Fruit fly (Drosophila melanogaster) whole organism, prepupa: ENCODE data around the gene CG13012.

Experiments used
- CG16779 ChIP-seq: fragments of 200-800 bp; sonication (Bioruptor generic); optimal IDR thresholded peaks from 3 replicates; lab custom pipeline; 2017; ENCODE audit warnings: missing biosample characterization, mild to moderate bottlenecking, missing genetic modification characterization
- CG32006 ChIP-seq: fragments of 200-800 bp; sonication (Bioruptor generic); optimal IDR thresholded peaks from 3 replicates; lab custom pipeline; 2017; ENCODE audit warnings: missing biosample characterization, mild to moderate bottlenecking, missing genetic modification characterization
- CG6792 ChIP-seq: fragments of 200-800 bp; sonication (Bioruptor generic); optimal IDR thresholded peaks from 3 replicates; lab custom pipeline; 2016; ENCODE audit warnings: missing biosample characterization, missing genetic modification characterization
- CG7368 ChIP-seq: fragments of 200-800 bp; sonication (Bioruptor generic); optimal IDR thresholded peaks from 3 replicates; lab custom pipeline; 2016; ENCODE audit warnings: missing biosample characterization, missing genetic modification characterization
- CG8632 ChIP-seq: fragments of 200-800 bp; sonication (Bioruptor generic); optimal IDR thresholded peaks from 3 replicates; lab custom pipeline; 2016; ENCODE audit warnings: missing biosample characterization, missing genetic modification characterization
- CG9139 ChIP-seq: fragments of 200-800 bp; sonication (Bioruptor generic); optimal IDR thresholded peaks from 3 replicates; lab custom pipeline; 2017; ENCODE audit warnings: missing biosample characterization, mild to moderate bottlenecking, missing genetic modification characterization
- Eip75B ChIP-seq: fragments of 200-800 bp; sonication (Bioruptor generic); optimal IDR thresholded peaks from 3 replicates; lab custom pipeline; 2016; ENCODE audit warnings: missing biosample characterization, missing genetic modification characterization
- Ets21C ChIP-seq: fragments of 200-800 bp; sonication (Bioruptor generic); optimal IDR thresholded peaks from 3 replicates; lab custom pipeline; 2016; ENCODE audit warnings: missing biosample characterization, missing genetic modification characterization
- Gug ChIP-seq: fragments of 200-800 bp; sonication (Bioruptor generic); IDR thresholded peaks from 2 replicates; pipeline ENCODE4 v1.3.6; 2022; ENCODE audit warnings: missing biosample characterization, missing genetic modification characterization
- OdsH ChIP-seq: fragments of 200-800 bp; sonication (Bioruptor generic); optimal IDR thresholded peaks from 3 replicates; lab custom pipeline; 2016; ENCODE audit warnings: missing biosample characterization, missing genetic modification characterization
- Sox102F ChIP-seq: fragments of 200-800 bp; sonication (Bioruptor generic); optimal IDR thresholded peaks from 2 replicates; lab custom pipeline; 2016; ENCODE audit warnings: missing biosample characterization, mild to moderate bottlenecking, missing genetic modification characterization
- Sox14 ChIP-seq: fragments of 200-800 bp; sonication (Bioruptor generic); optimal IDR thresholded peaks from 3 replicates; lab custom pipeline; 2016; ENCODE audit warnings: missing biosample characterization, missing genetic modification characterization

DNA sequence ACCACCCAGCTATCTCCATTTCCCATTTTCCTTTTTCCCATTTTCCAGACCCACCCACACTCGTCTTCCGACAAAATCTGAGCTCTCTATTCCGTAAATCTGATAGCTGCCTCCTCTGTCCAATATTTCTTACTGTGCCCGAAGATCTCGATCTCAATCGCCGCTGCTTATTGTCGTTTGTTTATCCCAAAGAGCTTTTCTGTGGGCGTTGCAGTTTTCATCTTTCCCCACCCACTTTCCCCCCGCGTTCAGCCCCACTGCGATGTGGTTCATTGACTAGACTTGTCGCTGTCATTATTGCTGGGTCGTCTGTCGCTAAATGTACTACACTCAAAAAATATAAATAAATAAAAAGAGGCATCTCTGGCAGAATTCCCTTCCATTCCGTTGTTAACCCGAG is 12.8 kb upstream of the CG13012 start:
- TF ChIP-seq CG32006 (no peak), CG9139 (no peak), Eip75B (GFP tag; lab: Kevin White, UChicago) (no peak), OdsH (GFP tag; lab: Kevin White, UChicago) (no peak), CG16779 (tag; lab: Kevin White, UChicago) (no peak), Ets21C (GFP tag; lab: Kevin White, UChicago) (no peak), CG8632 (GFP tag; lab: Kevin White, UChicago) (no peak), CG7368 (GFP tag; lab: Kevin White, UChicago) (no peak), CG6792 (GFP tag; lab: Kevin White, UChicago) (no peak), Sox14 (GFP tag; lab: Kevin White, UChicago) (no peak), Gug (GFP tag; lab: Robert Waterston, UW) (no peak), Sox102F (GFP tag; lab: Kevin White, UChicago) (no peak)
